Worm (Caenorhabditis elegans): ENCODE measurements around the gene ZC239.3.
"Not testable (repeated sequence)": the region's sequence is repeated elsewhere in the genome, so short reads cannot be mapped to it uniquely, and the experiment has no call there.

Gene ZC239.3

ce11 chrII:3201242-3201641 lies 14.6 kb upstream of the ZC239.3 start, which contains the start of gene sri-48:
Gene sri-48, minus strand, starts transcription at chrII:3201342.
- not testable (repeated sequence) for TF ChIP-seq pax-1, pha-4, ceh-30 (tag; optimal IDR thresholded peaks at IDR 0.05)

ce11 chrII:3202519-3202918 lies 13.3 kb upstream of the ZC239.3 start, which contains the start of gene sri-53:
Gene sri-53, minus strand, starts transcription at chrII:3202619.
- TF ChIP-seq pag-3 (tag; optimal IDR thresholded peaks at IDR 0.05; ENCODE audit: borderline replicate concordance) (no peak), hlh-6 (tag; optimal IDR thresholded peaks at IDR 0.05) (no peak), K09A11.1 (tag; optimal IDR thresholded peaks at IDR 0.05; ENCODE audit: insufficient read depth) (no peak), rnt-1 (tag; optimal IDR thresholded peaks at IDR 0.05) (no peak), tbx-7 (tag; optimal IDR thresholded peaks at IDR 0.05) (no peak), nfya-1 (tag; optimal IDR thresholded peaks at IDR 0.05) (no peak), dve-1 (tag; optimal IDR thresholded peaks at IDR 0.05) (no peak), odd-2 (tag; optimal IDR thresholded peaks at IDR 0.05) (no peak), hlh-13 (GFP tag; optimal IDR thresholded peaks at IDR 0.05) (no peak), unc-55 (GFP tag; optimal IDR thresholded peaks at IDR 0.05) (no peak), ceh-22 (tag; optimal IDR thresholded peaks at IDR 0.05) (no peak), ceh-45 (GFP tag; IDR thresholded peaks at IDR 0.05) (no peak), ceh-34 (tag; optimal IDR thresholded peaks at IDR 0.05) (no peak), ceh-19 (GFP tag; optimal IDR thresholded peaks at IDR 0.05) (no peak), ceh-48 (tag; optimal IDR thresholded peaks at IDR 0.05) (no peak), C38D4.7 (GFP tag; optimal IDR thresholded peaks at IDR 0.05) (no peak), F13H6.1 (tag; optimal IDR thresholded peaks at IDR 0.05) (no peak), dmd-4 (tag; optimal IDR thresholded peaks at IDR 0.05; ENCODE audit: borderline replicate concordance) (no peak), pqm-1 (tag; optimal IDR thresholded peaks at IDR 0.05) (no peak), eyg-1 (tag; optimal IDR thresholded peaks at IDR 0.05) (no peak)

ce11 chrII:3203415-3203814 lies 12.4 kb upstream of the ZC239.3 start, which contains the start of gene sri-50:
Gene sri-50, plus strand, starts transcription at chrII:3203715.
- TF ChIP-seq hlh-15 (tag; optimal IDR thresholded peaks at IDR 0.05): no peak
- TF ChIP-seq hlh-6 (tag; optimal IDR thresholded peaks at IDR 0.05): no peak

- TF ChIP-seq syd-9 (tag; optimal IDR thresholded peaks at IDR 0.05) (no peak), ceh-34 (tag; optimal IDR thresholded peaks at IDR 0.05) (no peak), zip-5 (tag; optimal IDR thresholded peaks at IDR 0.05) (no peak), unc-55 (GFP tag; optimal IDR thresholded peaks at IDR 0.05) (no peak), pqm-1 (tag; optimal IDR thresholded peaks at IDR 0.05) (no peak), ama-1 (optimal IDR thresholded peaks at IDR 0.05) (no peak), pha-4 (tag; optimal IDR thresholded peaks at IDR 0.05) (no peak), fkh-6 (tag; optimal IDR thresholded peaks at IDR 0.05) (no peak), elt-4 (tag; optimal IDR thresholded peaks at IDR 0.05) (no peak), hlh-6 (tag; optimal IDR thresholded peaks at IDR 0.05) (no peak), dve-1 (tag; optimal IDR thresholded peaks at IDR 0.05) (no peak), sdc-2 (tag; optimal IDR thresholded peaks at IDR 0.05) (no peak), hlh-15 (tag; optimal IDR thresholded peaks at IDR 0.05) (no peak), pat-9 (tag; optimal IDR thresholded peaks at IDR 0.05) (no peak), rnt-1 (tag; optimal IDR thresholded peaks at IDR 0.05) (no peak), gmeb-2 (tag; optimal IDR thresholded peaks at IDR 0.05) (no peak), tbx-2 (tag; optimal IDR thresholded peaks at IDR 0.05) (no peak), pha-2 (tag; optimal IDR thresholded peaks at IDR 0.05) (no peak), eyg-1 (tag; optimal IDR thresholded peaks at IDR 0.05) (no peak), npax-4 (tag; optimal IDR thresholded peaks at IDR 0.05) (no peak)
Observed at ce11 chrII:3206423-3206989, 9.4 kb upstream of the ZC239.3 start, which contains the start of the genes ZC239.20 and ZC239.21. Gene ZC239.20, minus strand, starts transcription at chrII:3206523. Gene ZC239.21, plus strand, starts transcription at chrII:3206939.
